Fruit fly (Drosophila melanogaster) whole organism, larva: ENCODE data around the gene CG42272.

Experiments
- noc ChIP-seq: fragments of 200-800 bp; sonication (Bioruptor generic); optimal IDR thresholded peaks from 3 replicates; lab custom pipeline; 2019; ENCODE audit warnings: missing biosample characterization, mild to moderate bottlenecking, missing genetic modification characterization, moderate library complexity

CG42272 gene

dm6 chr3L:5843895-5844576 lies 41.2 kb downstream of the CG42272 start:
- TF ChIP-seq noc (tag; lab: Kevin White, UChicago): no peak

DNA sequence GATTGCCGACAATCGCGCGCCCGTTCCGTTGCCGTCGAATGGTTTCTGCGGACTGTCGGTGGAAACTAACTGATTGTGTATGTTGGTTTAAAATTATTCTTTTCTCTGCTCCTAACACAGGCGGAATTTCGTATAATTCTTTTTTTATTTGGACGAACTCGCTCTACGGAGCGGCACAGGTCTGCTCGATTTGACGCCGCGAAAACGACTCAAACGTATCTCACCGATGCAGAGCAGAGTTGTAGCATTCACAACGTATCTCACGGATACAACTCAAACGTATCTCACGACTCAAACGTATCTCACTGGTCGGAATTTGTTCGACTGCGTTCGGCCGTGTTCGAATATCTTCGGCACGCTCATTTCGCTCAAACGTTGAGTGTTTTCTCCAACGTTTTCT lies 42.6 kb downstream of the CG42272 start, which contains the start of gene vn:
TSS of gene vn (minus strand) at position 199 of the 400 bp plus-strand sequence.
- no peak for TF ChIP-seq noc (tag; lab: Kevin White, UChicago)

dm6 chr3L:5848929-5849328 lies 46.1 kb downstream of the CG42272 start:
- no peak for TF ChIP-seq noc (tag; lab: Kevin White, UChicago)

- TF ChIP-seq noc (tag; lab: Kevin White, UChicago): no peak
Observed at dm6 chr3L:5851636-5852035, 48.8 kb downstream of the CG42272 start.

dm6 chr3L:5855098-5855497 lies 52.3 kb downstream of the CG42272 start:
- TF ChIP-seq noc (tag; lab: Kevin White, UChicago): no peak
